Worm (Caenorhabditis elegans) whole organism, early embryonic: ENCODE results near the gene C01G5.7.

Experiments used
- B0310.2 ChIP-seq: sonication (generic microtip); optimal IDR thresholded peaks from 2 replicates; lab custom pipeline; 2016; ENCODE audit warnings: mild to moderate bottlenecking, missing genetic modification characterization, missing compliant biosample characterization
- ama-1 ChIP-seq: fragments of 150-350 bp; optimal IDR thresholded peaks from 2 replicates; lab custom pipeline; 2014
- ceh-36 ChIP-seq: sonication (generic microtip); optimal IDR thresholded peaks from 2 replicates; lab custom pipeline; 2016; ENCODE audit warnings: missing genetic modification characterization, inconsistent platforms, missing compliant biosample characterization
- pes-1 ChIP-seq: fragments of 200-800 bp; sonication (Bioruptor generic); IDR thresholded peaks from 2 replicates; pipeline ENCODE4 v1.3.6; 2022; ENCODE audit warnings: missing genetic modification reagents, missing genetic modification characterization, missing compliant biosample characterization

ce11 chrIV:6473140-6473539 lies 44.8 kb upstream of the C01G5.7 start, which contains the start of gene Y73B6BL.27:
- TF ChIP-seq B0310.2, result no peak
- no peak for TF ChIP-seq pes-1 (GFP tag; lab: Robert Waterston, UW)
- no peak for TF ChIP-seq ama-1 (lab: Kevin White, UChicago)
- no peak for TF ChIP-seq ceh-36
